Fruit fly (Drosophila melanogaster) whole organism, embryonic: ENCODE measurements around the gene Targ1.
A peak's percentile ranks its signal among the peaks of the same experiment; 100 is the strongest.

ENCODE experiments used
- Aef1 ChIP-seq: fragments of 200-800 bp; sonication (Bioruptor generic); IDR thresholded peaks from 3 replicates; pipeline ENCODE4 v1.3.6; 2022; ENCODE audit warnings: missing biosample characterization, missing genetic modification characterization
- CG10321 ChIP-seq: fragments of 200-800 bp; sonication (Bioruptor generic); IDR thresholded peaks from 2 replicates; pipeline ENCODE4 v1.3.6; 2022; ENCODE audit warnings: missing biosample characterization, missing genetic modification characterization
- CG10431 ChIP-seq: fragments of 200-800 bp; sonication (Bioruptor generic); optimal IDR thresholded peaks from 3 replicates; lab custom pipeline; 2018; ENCODE audit warnings: missing biosample characterization, mild to moderate bottlenecking, missing genetic modification characterization
- CG12299 ChIP-seq: fragments of 200-800 bp; sonication (Bioruptor generic); optimal IDR thresholded peaks from 2 replicates; lab custom pipeline; 2018; ENCODE audit warnings: missing biosample characterization, mild to moderate bottlenecking, missing genetic modification characterization
- CG14050 ChIP-seq: fragments of 200-800 bp; sonication (Bioruptor generic); IDR thresholded peaks from 3 replicates; pipeline ENCODE4 v1.3.6; 2022; ENCODE audit warnings: missing biosample characterization, missing genetic modification characterization
- CG15479 ChIP-seq: fragments of 200-800 bp; sonication (Bioruptor generic); optimal IDR thresholded peaks from 3 replicates; lab custom pipeline; 2019; ENCODE audit warnings: missing biosample characterization, mild to moderate bottlenecking, missing genetic modification characterization, moderate library complexity
- CG1647 ChIP-seq: fragments of 200-800 bp; sonication (Bioruptor generic); optimal IDR thresholded peaks from 3 replicates; lab custom pipeline; 2016; ENCODE audit warnings: missing biosample characterization, missing genetic modification characterization
- CG16863 ChIP-seq: fragments of 200-800 bp; sonication (Bioruptor generic); optimal IDR thresholded peaks from 3 replicates; lab custom pipeline; 2016; ENCODE audit warnings: missing biosample characterization, missing genetic modification characterization
- CG17802 ChIP-seq: fragments of 200-800 bp; sonication (Bioruptor generic); optimal IDR thresholded peaks from 2 replicates; lab custom pipeline; 2018; ENCODE audit warnings: missing biosample characterization, mild to moderate bottlenecking, missing genetic modification characterization, moderate library complexity
- CG17829 ChIP-seq: fragments of 200-800 bp; optimal IDR thresholded peaks from 2 replicates; lab custom pipeline; 2019; ENCODE audit warnings: missing biosample characterization, mild to moderate bottlenecking, missing genetic modification characterization, moderate library complexity
- CG18619 ChIP-seq: fragments of 200-800 bp; sonication (Bioruptor generic); optimal IDR thresholded peaks from 3 replicates; lab custom pipeline; 2017; ENCODE audit warnings: missing biosample characterization, mild to moderate bottlenecking, missing genetic modification characterization
- CG2120 ChIP-seq: fragments of 200-800 bp; sonication (Bioruptor generic); optimal IDR thresholded peaks from 3 replicates; lab custom pipeline; 2016; ENCODE audit warnings: missing biosample characterization, missing genetic modification characterization
- CG2712 ChIP-seq: fragments of 200-800 bp; optimal IDR thresholded peaks from 3 replicates; lab custom pipeline; 2019; ENCODE audit warnings: missing biosample characterization, mild to moderate bottlenecking, missing genetic modification characterization, moderate library complexity
- CG30431 ChIP-seq: fragments of 200-800 bp; sonication (Bioruptor generic); optimal IDR thresholded peaks from 2 replicates; lab custom pipeline; 2017; ENCODE audit warnings: missing biosample characterization, missing genetic modification characterization
- CG3065 ChIP-seq: fragments of 200-800 bp; sonication (Bioruptor generic); optimal IDR thresholded peaks from 2 replicates; lab custom pipeline; 2016; ENCODE audit warnings: missing biosample characterization, missing genetic modification characterization
- CG3281 ChIP-seq: fragments of 200-800 bp; sonication (Bioruptor generic); optimal IDR thresholded peaks from 3 replicates; lab custom pipeline; 2017; ENCODE audit warnings: missing biosample characterization, mild to moderate bottlenecking, missing genetic modification characterization
- CG3838 ChIP-seq: fragments of 200-800 bp; sonication (Bioruptor generic); optimal IDR thresholded peaks from 3 replicates; lab custom pipeline; 2016; ENCODE audit warnings: missing biosample characterization, missing genetic modification characterization
- CG3995 ChIP-seq: fragments of 200-800 bp; sonication (Bioruptor generic); optimal IDR thresholded peaks from 3 replicates; lab custom pipeline; 2016; ENCODE audit warnings: missing biosample characterization, missing genetic modification characterization
- CG6689 ChIP-seq: fragments of 200-800 bp; sonication (Bioruptor generic); IDR thresholded peaks from 2 replicates; pipeline ENCODE4 v1.3.6; 2022; ENCODE audit warnings: missing biosample characterization, missing genetic modification characterization
- CG7372 ChIP-seq: fragments of 200-800 bp; sonication (Bioruptor generic); IDR thresholded peaks from 2 replicates; pipeline ENCODE4 v1.3.6; 2022; ENCODE audit warnings: missing biosample characterization, missing genetic modification characterization
- CG7556 ChIP-seq: fragments of 200-800 bp; sonication (Bioruptor generic); optimal IDR thresholded peaks from 2 replicates; lab custom pipeline; 2017; ENCODE audit warnings: missing biosample characterization, mild to moderate bottlenecking, missing genetic modification characterization
- CG7786 ChIP-seq: fragments of 200-800 bp; sonication (Bioruptor generic); optimal IDR thresholded peaks from 2 replicates; lab custom pipeline; 2016; ENCODE audit warnings: missing biosample characterization, missing genetic modification characterization
- CG7928 ChIP-seq: fragments of 200-800 bp; sonication (Bioruptor generic); optimal IDR thresholded peaks from 2 replicates; lab custom pipeline; 2017; ENCODE audit warnings: missing biosample characterization, mild to moderate bottlenecking, missing genetic modification characterization
- CG8765 ChIP-seq: fragments of 200-800 bp; sonication (Bioruptor generic); IDR thresholded peaks from 2 replicates; pipeline ENCODE4 v1.3.6; 2022; ENCODE audit warnings: missing biosample characterization, missing genetic modification characterization
- CG9932 ChIP-seq: fragments of 200-800 bp; sonication (Bioruptor generic); IDR thresholded peaks from 2 replicates; pipeline ENCODE4 v1.3.6; 2022; ENCODE audit warnings: missing biosample characterization, missing genetic modification characterization
- HLH54F ChIP-seq: fragments of 200-800 bp; sonication (Bioruptor generic); optimal IDR thresholded peaks from 3 replicates; lab custom pipeline; 2016; ENCODE audit warnings: missing biosample characterization, missing genetic modification characterization
- Hr39 ChIP-seq: fragments of >200 bp; optimal IDR thresholded peaks from 2 replicates; lab custom pipeline; 2017
- Hr78 ChIP-seq, 2 experiments: fragments of 200-800 bp in 1 of 2; fragments of >200 bp in 1 of 2; sonication (Bioruptor generic) in 1 of 2; optimal IDR thresholded peaks; 2 replicates each; lab custom pipeline; 2017 to 2019; ENCODE audit warnings: missing biosample characterization in 2 of 2, missing genetic modification characterization in 2 of 2, mild to moderate bottlenecking in 1 of 2, moderate library complexity in 1 of 2
- Lpt ChIP-seq: fragments of >200 bp; optimal IDR thresholded peaks from 2 replicates; lab custom pipeline; 2018; ENCODE audit warnings: missing biosample characterization, missing genetic modification characterization
- MESR4 ChIP-seq: fragments of 200-800 bp; sonication (Bioruptor generic); optimal IDR thresholded peaks from 2 replicates; lab custom pipeline; 2018; ENCODE audit warnings: missing biosample characterization, mild to moderate bottlenecking, missing genetic modification characterization, moderate library complexity
- NC2β ChIP-seq: fragments of 200-800 bp; sonication (Bioruptor generic); optimal IDR thresholded peaks from 2 replicates; lab custom pipeline; 2016; ENCODE audit warnings: missing biosample characterization, missing genetic modification characterization
- Ravus ChIP-seq: fragments of 200-800 bp; sonication (Bioruptor generic); IDR thresholded peaks from 2 replicates; pipeline ENCODE4 v1.3.6; 2022; ENCODE audit warnings: missing biosample characterization, missing genetic modification characterization
- YL-1 ChIP-seq: fragments of 200-800 bp; sonication (Bioruptor generic); optimal IDR thresholded peaks from 3 replicates; lab custom pipeline; 2017; ENCODE audit warnings: missing biosample characterization, mild to moderate bottlenecking, missing genetic modification characterization
- aop ChIP-seq: fragments of 200-800 bp; sonication (Bioruptor generic); IDR thresholded peaks from 2 replicates; pipeline ENCODE4 v1.3.6; 2022; ENCODE audit warnings: missing biosample characterization, missing genetic modification characterization
- az2 ChIP-seq: fragments of 200-800 bp; sonication (Bioruptor generic); optimal IDR thresholded peaks from 3 replicates; lab custom pipeline; 2016; ENCODE audit warnings: missing biosample characterization, missing genetic modification characterization
- croc ChIP-seq: fragments of 200-800 bp; sonication (Bioruptor generic); conservative IDR thresholded peaks from 3 replicates; pipeline ENCODE4 v1.3.6; 2022; ENCODE audit warnings: missing biosample characterization, missing genetic modification characterization
- dati ChIP-seq: fragments of 200-800 bp; sonication (Bioruptor generic); IDR thresholded peaks from 2 replicates; pipeline ENCODE4 v1.3.6; 2022; ENCODE audit warnings: missing biosample characterization, missing genetic modification characterization
- dimm ChIP-seq: fragments of 200-800 bp; sonication (Bioruptor generic); IDR thresholded peaks from 2 replicates; pipeline ENCODE4 v1.3.6; 2022; ENCODE audit warnings: missing biosample characterization, missing genetic modification characterization
- dm ChIP-seq: fragments of 200-800 bp; sonication (Bioruptor generic); optimal IDR thresholded peaks from 3 replicates; lab custom pipeline; 2016; ENCODE audit warnings: missing biosample characterization, missing genetic modification characterization
- exex ChIP-seq: fragments of 200-800 bp; sonication (Bioruptor generic); optimal IDR thresholded peaks from 4 replicates; lab custom pipeline; 2018; ENCODE audit warnings: missing biosample characterization, mild to moderate bottlenecking, missing genetic modification characterization, moderate library complexity
- h ChIP-seq: fragments of >200 bp; optimal IDR thresholded peaks from 2 replicates; lab custom pipeline; 2017
- hb ChIP-seq: fragments of 200-800 bp; sonication (Bioruptor generic); IDR thresholded peaks from 3 replicates; pipeline ENCODE4 v1.3.6; 2022; ENCODE audit warnings: missing biosample characterization, missing genetic modification characterization; ENCODE audit not compliant: partially characterized antibody
- her ChIP-seq: fragments of 200-800 bp; sonication (Bioruptor generic); optimal IDR thresholded peaks from 2 replicates; lab custom pipeline; 2016; ENCODE audit warnings: missing biosample characterization, missing genetic modification characterization
- ind ChIP-seq: fragments of 200-800 bp; sonication (Bioruptor generic); optimal IDR thresholded peaks from 3 replicates; lab custom pipeline; 2016; ENCODE audit warnings: missing biosample characterization, missing genetic modification characterization
- kah ChIP-seq: fragments of 200-800 bp; sonication (Bioruptor generic); optimal IDR thresholded peaks from 2 replicates; lab custom pipeline; 2018; ENCODE audit warnings: missing biosample characterization, mild to moderate bottlenecking, missing genetic modification characterization
- klu ChIP-seq: fragments of 200-800 bp; sonication (Bioruptor generic); IDR thresholded peaks from 2 replicates; pipeline ENCODE4 v1.3.6; 2022; ENCODE audit warnings: missing biosample characterization, missing genetic modification characterization
- lbe ChIP-seq: fragments of 200-800 bp; sonication (Bioruptor generic); optimal IDR thresholded peaks from 2 replicates; lab custom pipeline; 2016; ENCODE audit warnings: missing biosample characterization, mild to moderate bottlenecking, missing genetic modification characterization
- peb ChIP-seq: fragments of 200-800 bp; sonication (Bioruptor generic); IDR thresholded peaks from 2 replicates; pipeline ENCODE4 v1.3.6; 2022; ENCODE audit warnings: missing biosample characterization, missing genetic modification characterization
- phol ChIP-seq: fragments of 200-800 bp; sonication (Bioruptor generic); optimal IDR thresholded peaks from 3 replicates; lab custom pipeline; 2018; ENCODE audit warnings: missing biosample characterization, mild to moderate bottlenecking, missing genetic modification characterization, moderate library complexity
- sim ChIP-seq: fragments of 200-800 bp; sonication (Bioruptor generic); IDR thresholded peaks from 2 replicates; pipeline ENCODE4 v1.3.6; 2022; ENCODE audit warnings: missing biosample characterization, missing genetic modification characterization
- sr ChIP-seq: fragments of 200-800 bp; sonication (Bioruptor generic); IDR thresholded peaks from 3 replicates; pipeline ENCODE4 v1.3.6; 2022; ENCODE audit warnings: missing biosample characterization, missing genetic modification characterization
- stc ChIP-seq: fragments of 200-800 bp; sonication (Bioruptor generic); IDR thresholded peaks from 2 replicates; pipeline ENCODE4 v1.3.6; 2022; ENCODE audit warnings: missing biosample characterization, missing genetic modification characterization
- vvl ChIP-seq: fragments of 200-800 bp; sonication (Bioruptor generic); IDR thresholded peaks from 2 replicates; pipeline ENCODE4 v1.3.6; 2022; ENCODE audit warnings: missing biosample characterization, missing genetic modification characterization
- wor ChIP-seq: fragments of 200-800 bp; sonication (Bioruptor generic); IDR thresholded peaks from 2 replicates; pipeline ENCODE4 v1.3.6; 2022; ENCODE audit warnings: missing biosample characterization, missing genetic modification characterization

The Targ1 gene

DNA sequence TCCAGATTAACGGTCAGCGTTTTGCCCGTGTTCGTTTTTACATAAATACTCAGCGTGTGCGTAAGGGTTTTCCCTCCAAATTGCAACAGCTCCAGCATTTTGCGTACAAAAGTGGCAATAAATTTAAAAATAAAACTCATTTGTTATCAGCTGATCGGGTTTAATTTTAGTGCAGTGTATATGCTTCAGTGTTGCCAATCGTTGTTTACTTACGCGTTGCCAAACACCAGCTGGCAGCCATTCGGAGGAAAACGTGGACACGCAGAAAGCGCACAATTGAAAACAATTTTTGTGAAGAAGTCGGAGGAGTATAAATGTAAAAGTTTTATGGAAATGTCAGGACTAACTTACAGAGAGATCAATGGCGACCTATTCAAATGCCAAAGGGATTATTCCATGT lies 6.1 kb downstream of the Targ1 start, which contains the start of the genes Targ3 and park (continued):
- no peak for TF ChIP-seq Hr78 (GFP tag; optimal IDR thresholded peaks at IDR 0.05; lab: Kevin White, UChicago)
- TF ChIP-seq dimm (GFP tag; lab: Robert Waterston, UW): no peak
- no peak for TF ChIP-seq sim
- no peak for TF ChIP-seq CG14050 (GFP tag; lab: Robert Waterston, UW)
- no peak for TF ChIP-seq peb (GFP tag; lab: Robert Waterston, UW)
- peak; percentile 49 for TF ChIP-seq MESR4 (GFP tag; lab: Kevin White, UChicago)
- no peak for TF ChIP-seq CG3995 (GFP tag; lab: Kevin White, UChicago)
- TF ChIP-seq CG7786: peak; percentile 43
- no peak for TF ChIP-seq CG17802 (tag; lab: Kevin White, UChicago)
- TF ChIP-seq kah (GFP tag; lab: Kevin White, UChicago): no peak
- TF ChIP-seq phol: peak; percentile 15
- TF ChIP-seq h (lab: Kevin White, UChicago): no peak
- TF ChIP-seq YL-1 (GFP tag; lab: Kevin White, UChicago): peak; percentile 66
- TF ChIP-seq vvl: peak; percentile 39
- TF ChIP-seq CG10431: no peak
- TF ChIP-seq CG1647 (GFP tag; lab: Kevin White, UChicago): no peak
- no peak for TF ChIP-seq Ravus (GFP tag; lab: Robert Waterston, UW)
- no peak for TF ChIP-seq CG7556
- TF ChIP-seq CG17829: peak; percentile 4
- TF ChIP-seq CG2120 (GFP tag; lab: Kevin White, UChicago): peak; percentile 77
- TF ChIP-seq NC2β: peak; percentile 16
- no peak for TF ChIP-seq CG6689 (GFP tag; lab: Robert Waterston, UW)
- TF ChIP-seq CG2712: no peak
- TF ChIP-seq ind (GFP tag; lab: Kevin White, UChicago): no peak
- no peak for TF ChIP-seq lbe (GFP tag; lab: Kevin White, UChicago)
- TF ChIP-seq Hr39: no peak
- no peak for TF ChIP-seq CG15479 (GFP tag; lab: Kevin White, UChicago)
- no peak for TF ChIP-seq CG3065 (GFP tag; lab: Kevin White, UChicago)
- TF ChIP-seq CG3281 (GFP tag; lab: Kevin White, UChicago): no peak
- no peak for TF ChIP-seq croc (GFP tag; lab: Robert Waterston, UW)
- TF ChIP-seq CG16863 (GFP tag; lab: Kevin White, UChicago): no peak
- TF ChIP-seq CG7372 (GFP tag; lab: Robert Waterston, UW): no peak
- no peak for TF ChIP-seq stc (GFP tag; lab: Robert Waterston, UW)
- no peak for TF ChIP-seq exex (tag; lab: Kevin White, UChicago)
- TF ChIP-seq wor: no peak
- no peak for TF ChIP-seq Aef1
- no peak for TF ChIP-seq dati (GFP tag; lab: Robert Waterston, UW)
- no peak for TF ChIP-seq klu
- TF ChIP-seq sr (GFP tag; lab: Robert Waterston, UW): no peak
- peak; percentile 34 for TF ChIP-seq dm (GFP tag; lab: Kevin White, UChicago)
- peak; percentile 29; the same call in 1 of the 2 replicates for TF ChIP-seq CG9932
- no peak for TF ChIP-seq aop (GFP tag; lab: Robert Waterston, UW)
- no peak for TF ChIP-seq CG18619 (GFP tag; lab: Kevin White, UChicago)
- TF ChIP-seq az2 (GFP tag; lab: Kevin White, UChicago): no peak
- TF ChIP-seq hb: no peak
- peak; percentile 30 for TF ChIP-seq her (GFP tag; lab: Kevin White, UChicago)
- TF ChIP-seq CG7928: no peak
- no peak for TF ChIP-seq CG10321 (GFP tag; lab: Robert Waterston, UW)
- TF ChIP-seq HLH54F (GFP tag; lab: Kevin White, UChicago): peak; percentile 68
- no peak for TF ChIP-seq Lpt (GFP tag; lab: Kevin White, UChicago)
- no peak for TF ChIP-seq CG3838
- no peak for TF ChIP-seq CG12299 (tag; lab: Kevin White, UChicago)
- no peak for TF ChIP-seq CG8765 (GFP tag; lab: Robert Waterston, UW)
- no peak for TF ChIP-seq CG30431 (GFP tag; lab: Kevin White, UChicago)
